Worm (Caenorhabditis elegans) whole organism, L2 larva: ENCODE results near the gene sap-140.

Experiments used
- C34F6.9 ChIP-seq: fragments of 150-350 bp; optimal IDR thresholded peaks from 2 replicates; lab custom pipeline; 2014; ENCODE audit warnings: missing biosample characterization, missing genetic modification characterization
- ZK546.5 ChIP-seq: sonication (generic microtip); optimal IDR thresholded peaks from 2 replicates; lab custom pipeline; 2017; ENCODE audit warnings: missing biosample characterization, missing genetic modification characterization
- ama-1 ChIP-seq: fragments of 150-350 bp; optimal IDR thresholded peaks from 2 replicates; lab custom pipeline; 2018; ENCODE audit warnings: inconsistent platforms
- blmp-1 ChIP-seq: sonication (generic microtip); optimal IDR thresholded peaks from 2 replicates; lab custom pipeline; 2017; ENCODE audit warnings: missing genetic modification characterization, mild to moderate bottlenecking, missing compliant biosample characterization, antibody characterized with exemption, moderate library complexity; ENCODE audit not compliant: insufficient read depth
- fos-1 ChIP-seq: fragments of 150-350 bp; optimal IDR thresholded peaks from 2 replicates; lab custom pipeline; 2014; ENCODE audit warnings: missing biosample characterization, missing genetic modification characterization
- lin-39 ChIP-seq: fragments of 150-350 bp; optimal IDR thresholded peaks from 2 replicates; lab custom pipeline; 2014; ENCODE audit warnings: missing biosample characterization, missing genetic modification reagents, missing genetic modification characterization
- mab-5 ChIP-seq: fragments of 150-350 bp; optimal IDR thresholded peaks from 2 replicates; lab custom pipeline; 2014; ENCODE audit warnings: missing biosample characterization, missing genetic modification characterization
- nhr-12 ChIP-seq: fragments of 150-350 bp; optimal IDR thresholded peaks from 2 replicates; lab custom pipeline; 2014; ENCODE audit warnings: missing biosample characterization, missing genetic modification characterization
- nhr-25 ChIP-seq: fragments of 150-350 bp; sonication (generic microtip); optimal IDR thresholded peaks from 3 replicates; lab custom pipeline; 2014; ENCODE audit warnings: missing biosample characterization, missing genetic modification characterization
- nhr-6 ChIP-seq: fragments of 150-350 bp; optimal IDR thresholded peaks from 2 replicates; lab custom pipeline; 2014; ENCODE audit warnings: missing biosample characterization, missing genetic modification characterization
- peb-1 ChIP-seq: fragments of 150-350 bp; optimal IDR thresholded peaks from 2 replicates; lab custom pipeline; 2014; ENCODE audit warnings: missing biosample characterization, missing genetic modification characterization
- skn-1 ChIP-seq: sonication (generic microtip); optimal IDR thresholded peaks from 2 replicates; lab custom pipeline; 2017; ENCODE audit warnings: missing biosample characterization, missing genetic modification characterization
- sma-9 ChIP-seq, 2 experiments: fragments of 150-350 bp in 1 of 2; sonication (generic microtip) in 1 of 2; optimal IDR thresholded peaks; 2 replicates each; lab custom pipeline; 2014 to 2016; ENCODE audit warnings: missing genetic modification characterization in 2 of 2, mild to moderate bottlenecking in 1 of 2, missing biosample characterization in 1 of 2, missing compliant biosample characterization in 1 of 2, missing genetic modification reagents in 1 of 2, moderate library complexity in 1 of 2
- unc-55 ChIP-seq: fragments of 150-350 bp; sonication (generic microtip); optimal IDR thresholded peaks from 3 replicates; lab custom pipeline; 2014; ENCODE audit warnings: missing biosample characterization, missing genetic modification reagents, missing genetic modification characterization

DNA sequence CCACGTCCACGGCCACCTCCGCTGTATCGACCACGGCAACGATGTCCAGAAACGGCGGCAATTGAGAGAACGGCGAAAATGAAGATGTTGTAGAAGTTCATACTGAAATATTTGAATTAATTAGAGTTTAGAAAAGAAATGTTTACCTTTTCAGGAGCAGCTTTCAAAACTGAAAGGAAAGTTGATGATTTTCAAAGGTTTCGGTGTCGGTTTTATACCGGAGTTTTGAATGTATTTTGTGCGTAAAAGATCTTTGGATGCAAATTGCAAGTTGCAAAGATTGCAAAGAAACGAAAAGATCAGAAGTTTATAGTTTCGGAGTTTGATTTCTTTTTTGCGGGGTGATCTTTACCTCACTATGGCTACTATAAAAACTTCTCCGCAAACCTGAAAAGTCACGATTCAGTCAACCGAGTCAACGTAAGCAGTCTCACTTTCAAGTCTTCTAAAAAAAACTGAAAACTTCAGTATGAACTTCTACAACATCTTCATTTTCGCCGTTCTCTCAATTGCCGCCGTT, 40.6 kb upstream of the sap-140 start, which contains the start of the genes fipr-19 and fipr-18:
- no peak for TF ChIP-seq nhr-12 (tag; lab: Kevin White, UChicago)
- no peak for TF ChIP-seq lin-39 (tag; lab: Kevin White, UChicago)
- no peak for TF ChIP-seq nhr-6 (tag; lab: Kevin White, UChicago)
- TF ChIP-seq C34F6.9 (tag; lab: Kevin White, UChicago) = no peak
- no peak for TF ChIP-seq skn-1 (tag; lab: Kevin White, UChicago)
- TF ChIP-seq mab-5 (tag; lab: Kevin White, UChicago) = no peak
- no peak for TF ChIP-seq nhr-25 (tag; lab: Kevin White, UChicago)
- no peak for TF ChIP-seq peb-1 (tag; lab: Kevin White, UChicago)
- TF ChIP-seq fos-1 (tag; lab: Kevin White, UChicago) = no peak
- no peak for TF ChIP-seq ama-1 (lab: Kevin White, UChicago)
- no peak for TF ChIP-seq blmp-1 (tag; lab: Kevin White, UChicago)
- no peak for TF ChIP-seq sma-9 (GFP tag; optimal IDR thresholded peaks at IDR 0.05; lab: Kevin White, UChicago)
- no peak for TF ChIP-seq sma-9 (tag; optimal IDR thresholded peaks at IDR 0.05; lab: Kevin White, UChicago)
- TF ChIP-seq ZK546.5 = no peak
- TF ChIP-seq unc-55 (GFP tag; lab: Kevin White, UChicago) = no peak
